Worm (Caenorhabditis elegans): ENCODE results near the gene C53C11.5.

DNA sequence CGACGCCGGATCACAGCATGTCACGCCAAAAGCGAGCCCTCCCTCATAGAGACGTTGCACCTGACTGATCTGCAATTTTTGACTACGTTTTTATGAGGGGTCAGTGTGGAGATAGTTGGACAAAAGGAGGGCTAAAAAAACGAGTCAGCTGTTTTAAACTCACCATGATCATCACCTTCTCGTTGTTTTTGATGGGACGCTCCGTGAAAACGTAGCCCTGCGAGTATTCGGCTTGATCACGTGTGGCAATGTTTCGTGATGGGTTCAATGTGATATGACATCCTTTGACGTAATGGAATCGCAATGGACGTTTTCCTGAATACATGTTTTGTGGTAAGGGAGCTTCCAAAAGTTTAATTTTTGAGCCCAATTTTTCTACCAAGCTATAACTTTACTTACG, 51.2 kb downstream of the C53C11.5 start:
- TF ChIP-seq ztf-11 (tag; optimal IDR thresholded peaks at IDR 0.05) (no peak), snpc-4 (tag; optimal IDR thresholded peaks at IDR 0.05) (no peak), unc-62 (GFP tag; optimal IDR thresholded peaks at IDR 0.05) (no peak), nhr-28 (tag; optimal IDR thresholded peaks at IDR 0.05) (no peak)

Measured in whole organism, mixed stage, embryonic.